Worm (Caenorhabditis elegans): ENCODE measurements around the gene F35D2.1.

F35D2.1 gene

DNA sequence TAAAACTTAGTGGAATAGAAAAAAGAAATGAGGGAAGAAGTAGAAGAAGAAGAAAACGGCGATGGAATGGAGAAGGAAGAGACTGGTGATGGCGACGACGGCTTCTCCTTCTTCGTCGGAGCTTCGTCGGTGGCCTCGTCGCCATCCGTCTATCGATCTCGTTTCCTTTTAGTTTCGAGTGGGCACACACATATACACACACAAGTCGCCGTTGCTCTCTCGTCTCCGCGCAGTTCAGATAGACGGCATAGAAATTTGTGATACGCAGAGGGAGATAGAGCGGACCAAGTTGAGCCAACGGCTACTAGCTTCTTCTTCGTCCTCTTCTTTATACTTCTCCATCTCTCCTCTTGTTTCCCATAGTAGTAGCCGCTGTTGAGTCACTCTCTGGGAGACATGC lies 17.5 kb downstream of the F35D2.1 start (continued):
- TF ChIP-seq alr-1 (tag; optimal IDR thresholded peaks at IDR 0.05): no peak
- TF ChIP-seq mdl-1 (tag; optimal IDR thresholded peaks at IDR 0.05): no peak
- no peak for TF ChIP-seq elt-3 (tag; optimal IDR thresholded peaks at IDR 0.05)
- no peak for TF ChIP-seq aly-2 (tag; optimal IDR thresholded peaks at IDR 0.05)
- TF ChIP-seq nhr-237 (tag; optimal IDR thresholded peaks at IDR 0.05): no peak
- TF ChIP-seq lin-13 (GFP tag; optimal IDR thresholded peaks at IDR 0.05): no peak
- TF ChIP-seq ztf-1 (GFP tag; conservative IDR thresholded peaks at IDR 0.05): no peak
- no peak for TF ChIP-seq ztf-11 (tag; optimal IDR thresholded peaks at IDR 0.05)
- no peak for TF ChIP-seq nhr-77 (tag; optimal IDR thresholded peaks at IDR 0.05)
- TF ChIP-seq ztf-4 (tag; optimal IDR thresholded peaks at IDR 0.05): no peak
- no peak for TF ChIP-seq nhr-11 (tag; optimal IDR thresholded peaks at IDR 0.05)
- peak in 1 of 2 experiments; percentile 35 for TF ChIP-seq lsy-2 (tag; optimal IDR thresholded peaks at IDR 0.05)
- no peak for TF ChIP-seq nhr-6 (tag; optimal IDR thresholded peaks at IDR 0.05)
- no peak for TF ChIP-seq ceh-82 (tag; optimal IDR thresholded peaks at IDR 0.05)
- TF ChIP-seq ama-1 (optimal IDR thresholded peaks at IDR 0.05): no peak

DNA sequence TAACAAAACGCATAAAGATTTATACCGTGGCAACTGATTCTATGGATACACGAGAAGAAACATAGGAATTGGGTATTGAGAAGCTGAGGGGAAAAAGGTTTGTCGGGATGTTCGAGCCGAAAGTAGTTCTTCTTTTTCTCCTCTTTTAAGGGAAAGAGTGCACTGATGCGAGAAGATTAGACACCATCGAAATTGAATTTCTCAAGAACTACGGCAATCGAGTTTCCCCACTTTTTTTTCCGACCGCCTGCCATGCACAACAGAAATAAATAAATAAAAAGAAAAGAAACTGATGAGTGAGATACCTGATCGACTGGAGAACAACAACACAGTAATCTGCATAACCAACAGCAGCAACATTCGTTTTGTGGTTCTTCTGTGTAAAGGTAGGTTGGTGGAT lies 18.5 kb downstream of the F35D2.1 start:
- TF ChIP-seq ZK546.5 (tag; optimal IDR thresholded peaks at IDR 0.05): no peak
- TF ChIP-seq sma-9 (GFP tag; optimal IDR thresholded peaks at IDR 0.05): peak; percentile 18
- TF ChIP-seq sma-9 (tag; optimal IDR thresholded peaks at IDR 0.05): no peak

DNA sequence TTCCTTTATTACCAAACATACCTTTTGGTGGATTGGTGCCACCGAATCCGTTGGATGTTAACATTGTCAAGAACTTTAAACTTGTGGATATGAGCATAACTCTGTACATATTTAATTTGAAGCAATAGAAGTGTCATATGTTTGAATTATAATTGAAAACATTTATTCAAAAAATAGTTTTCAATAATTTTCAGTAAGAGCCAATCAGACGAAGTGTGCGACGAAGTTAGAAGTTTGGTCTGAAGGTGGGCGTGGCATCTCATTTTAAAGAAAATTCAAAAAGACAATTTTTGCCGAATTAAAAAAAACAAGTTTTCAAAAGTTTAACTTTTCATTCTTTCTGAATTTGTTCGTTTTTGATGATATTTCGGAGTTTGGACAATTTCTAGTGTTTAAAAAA lies 19.1 kb downstream of the F35D2.1 start, which contains the start of gene syd-1:
Gene syd-1, minus strand, starts transcription at position 101 of the 400 bp plus-strand sequence.
- TF ChIP-seq nhr-6 (tag; optimal IDR thresholded peaks at IDR 0.05): no peak
- TF ChIP-seq nhr-23 (tag; optimal IDR thresholded peaks at IDR 0.05): no peak
- no peak for TF ChIP-seq unc-39 (tag; optimal IDR thresholded peaks at IDR 0.05)

DNA sequence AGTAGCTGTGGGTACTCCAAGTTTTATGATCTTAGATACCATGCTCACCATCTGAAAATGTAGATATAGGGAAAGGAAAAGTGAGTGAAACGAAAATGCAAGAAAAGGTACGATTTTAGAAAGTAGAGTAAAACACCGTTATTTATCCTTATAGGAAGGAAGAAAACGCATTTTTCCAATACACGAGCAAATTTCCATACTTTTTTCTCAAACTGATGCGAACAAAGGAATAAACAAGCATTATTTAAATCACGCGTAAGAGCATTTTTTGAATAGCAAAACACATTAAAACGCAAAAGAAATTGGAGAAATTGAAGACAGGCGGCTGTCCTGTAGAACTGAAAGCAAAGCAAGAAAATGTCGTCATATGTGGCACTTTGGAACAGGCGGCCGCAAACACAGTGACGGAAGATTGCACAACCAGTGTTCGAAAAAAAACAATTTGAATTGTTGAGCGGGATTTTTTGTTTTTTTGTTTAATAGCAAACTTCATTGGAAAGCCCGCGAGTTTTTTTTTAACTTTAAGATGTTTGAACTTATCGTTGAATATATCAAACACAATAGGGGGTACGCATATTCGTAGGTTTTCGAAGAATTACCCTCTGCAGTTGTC lies 23.1 kb downstream of the F35D2.1 start, which contains the start of gene pgam-5:
Gene pgam-5, minus strand, starts transcription at position 51 of the 613 bp plus-strand sequence.
- TF ChIP-seq nhr-129 (tag; optimal IDR thresholded peaks at IDR 0.05) (peak; percentile 4), nhr-25 (tag; optimal IDR thresholded peaks at IDR 0.05) (no peak)

DNA sequence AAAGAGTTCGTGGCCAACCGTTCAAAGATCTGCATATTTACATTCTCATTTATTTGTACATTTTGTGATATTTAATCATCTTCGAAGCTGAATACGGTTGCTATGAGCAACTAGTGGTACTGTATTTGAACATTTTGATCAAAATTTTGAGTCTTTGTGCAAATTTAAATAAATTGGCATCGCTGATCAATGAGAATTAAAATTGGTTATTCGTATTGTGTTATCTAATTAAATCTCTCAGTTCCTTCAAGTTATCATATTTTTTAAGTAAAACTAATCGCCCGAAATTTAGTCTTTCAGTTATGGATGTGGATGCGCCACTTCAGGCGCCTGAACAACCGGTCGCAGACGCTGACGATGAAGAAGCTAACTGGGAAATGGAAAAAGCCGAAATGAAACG lies 23.6 kb downstream of the F35D2.1 start, which contains the start of gene npp-21:
Gene npp-21, plus strand, starts transcription at position 301 of the 400 bp plus-strand sequence.
- TF ChIP-seq mdl-1 (tag; optimal IDR thresholded peaks at IDR 0.05): no peak
- TF ChIP-seq lsy-2 (tag; optimal IDR thresholded peaks at IDR 0.05): no peak
- no peak for TF ChIP-seq ztf-11 (tag; optimal IDR thresholded peaks at IDR 0.05)
- TF ChIP-seq elt-3 (tag; optimal IDR thresholded peaks at IDR 0.05): no peak
- no peak for TF ChIP-seq nhr-129 (tag; optimal IDR thresholded peaks at IDR 0.05)
- TF ChIP-seq ztf-4 (tag; optimal IDR thresholded peaks at IDR 0.05): no peak
- no peak for TF ChIP-seq ama-1 (optimal IDR thresholded peaks at IDR 0.05)
- no peak for TF ChIP-seq elt-1 (tag; optimal IDR thresholded peaks at IDR 0.05)
- no peak for TF ChIP-seq nhr-77 (tag; optimal IDR thresholded peaks at IDR 0.05)
- no peak for TF ChIP-seq R02D3.7 (tag; optimal IDR thresholded peaks at IDR 0.05)
- TF ChIP-seq lin-39 (tag; optimal IDR thresholded peaks at IDR 0.05): no peak
- TF ChIP-seq ztf-1 (GFP tag; conservative IDR thresholded peaks at IDR 0.05): no peak
- TF ChIP-seq unc-55 (GFP tag; optimal IDR thresholded peaks at IDR 0.05): no peak
- TF ChIP-seq alr-1 (tag; optimal IDR thresholded peaks at IDR 0.05): no peak
- no peak for TF ChIP-seq lin-11 (tag; optimal IDR thresholded peaks at IDR 0.05)

DNA sequence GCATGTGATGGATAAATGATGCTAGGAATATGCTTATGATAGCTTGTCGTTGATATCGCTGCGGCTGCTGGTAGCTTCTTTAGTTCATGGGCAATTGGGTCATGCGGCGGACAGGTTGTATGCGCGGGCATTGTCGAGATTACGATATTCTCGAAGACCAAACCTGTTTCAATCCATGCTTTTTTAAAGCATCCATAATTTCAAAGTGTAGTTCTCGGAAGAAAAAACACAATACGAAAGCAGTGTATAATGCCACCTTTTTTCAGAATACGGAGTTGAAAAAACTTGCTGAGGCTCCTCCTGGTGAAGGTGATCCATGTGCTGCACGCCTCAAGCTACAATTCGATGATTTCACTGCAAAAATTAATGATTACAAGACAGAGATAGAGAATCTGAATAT lies 29.6 kb downstream of the F35D2.1 start, which contains the start of gene osm-8:
Gene osm-8, minus strand, starts transcription at position 101 of the 400 bp plus-strand sequence.
- TF ChIP-seq gmeb-1 (tag; optimal IDR thresholded peaks at IDR 0.05) (no peak), dmd-4 (tag; optimal IDR thresholded peaks at IDR 0.05) (no peak), ztf-1 (GFP tag; conservative IDR thresholded peaks at IDR 0.05) (no peak), ztf-4 (tag; optimal IDR thresholded peaks at IDR 0.05) (no peak), mab-5 (tag; optimal IDR thresholded peaks at IDR 0.05) (no peak), fos-1 (tag; optimal IDR thresholded peaks at IDR 0.05) (no peak), lin-39 (tag; optimal IDR thresholded peaks at IDR 0.05) (no peak), alr-1 (tag; optimal IDR thresholded peaks at IDR 0.05) (no peak), nhr-11 (tag; optimal IDR thresholded peaks at IDR 0.05) (no peak), lin-13 (GFP tag; optimal IDR thresholded peaks at IDR 0.05) (no peak), Y55F3AM.14 (GFP tag; optimal IDR thresholded peaks at IDR 0.05) (no peak)

All from whole organism, L2 larva.